Fruit fly (Drosophila melanogaster) whole organism, embryonic: ENCODE data around the gene CG43291.

Experiments
- BtbVII ChIP-seq: fragments of 200-800 bp; sonication (Bioruptor generic); optimal IDR thresholded peaks from 3 replicates; lab custom pipeline; 2017; ENCODE audit warnings: missing biosample characterization, mild to moderate bottlenecking, missing genetic modification characterization
- CG10543 ChIP-seq: fragments of 200-800 bp; sonication (Bioruptor generic); optimal IDR thresholded peaks from 3 replicates; lab custom pipeline; 2017; ENCODE audit warnings: missing biosample characterization, mild to moderate bottlenecking, missing genetic modification characterization, moderate library complexity
- CG11247 ChIP-seq: fragments of 200-800 bp; sonication (Bioruptor generic); IDR thresholded peaks from 2 replicates; pipeline ENCODE4 v1.3.6; 2022; ENCODE audit warnings: missing biosample characterization, missing genetic modification characterization
- CG11696 ChIP-seq: fragments of 200-800 bp; sonication (Bioruptor generic); IDR thresholded peaks from 2 replicates; pipeline ENCODE4 v1.3.6; 2022; ENCODE audit warnings: missing biosample characterization, missing genetic modification characterization
- CG12155 ChIP-seq: fragments of 200-800 bp; sonication (Bioruptor generic); optimal IDR thresholded peaks from 3 replicates; lab custom pipeline; 2016; ENCODE audit warnings: missing biosample characterization, missing genetic modification characterization
- CG12236 ChIP-seq: fragments of 200-800 bp; sonication (Bioruptor generic); optimal IDR thresholded peaks from 2 replicates; lab custom pipeline; 2016; ENCODE audit warnings: missing biosample characterization, missing genetic modification characterization
- CG1233 ChIP-seq: fragments of 200-800 bp; sonication (Bioruptor generic); optimal IDR thresholded peaks from 4 replicates; lab custom pipeline; 2018; ENCODE audit warnings: missing biosample characterization, mild to moderate bottlenecking, missing genetic modification characterization
- CG12942 ChIP-seq: fragments of 200-800 bp; sonication (Bioruptor generic); optimal IDR thresholded peaks from 3 replicates; lab custom pipeline; 2016; ENCODE audit warnings: missing biosample characterization, missing genetic modification characterization
- CG13287 ChIP-seq: fragments of 200-800 bp; sonication (Bioruptor generic); IDR thresholded peaks from 2 replicates; pipeline ENCODE4 v1.3.6; 2022; ENCODE audit warnings: missing biosample characterization, missing genetic modification characterization; ENCODE audit not compliant: partially characterized antibody
- CG18764 ChIP-seq: fragments of 200-800 bp; sonication (Bioruptor generic); optimal IDR thresholded peaks from 3 replicates; lab custom pipeline; 2016; ENCODE audit warnings: missing biosample characterization, missing genetic modification characterization
- CG30020 ChIP-seq: fragments of 200-800 bp; optimal IDR thresholded peaks from 2 replicates; lab custom pipeline; 2019; ENCODE audit warnings: missing biosample characterization, mild to moderate bottlenecking, missing genetic modification characterization, moderate library complexity
- CG30403 ChIP-seq: fragments of 200-800 bp; sonication (Bioruptor generic); optimal IDR thresholded peaks from 3 replicates; lab custom pipeline; 2016; ENCODE audit warnings: missing biosample characterization, missing genetic modification characterization
- CG5953 ChIP-seq: fragments of 200-800 bp; sonication (Bioruptor generic); IDR thresholded peaks from 2 replicates; pipeline ENCODE4 v1.3.6; 2022; ENCODE audit warnings: missing biosample characterization, missing genetic modification characterization
- CG6689 ChIP-seq: fragments of 200-800 bp; sonication (Bioruptor generic); IDR thresholded peaks from 2 replicates; pipeline ENCODE4 v1.3.6; 2022; ENCODE audit warnings: missing biosample characterization, missing genetic modification characterization
- CG6813 ChIP-seq: fragments of 200-800 bp; sonication (Bioruptor generic); optimal IDR thresholded peaks from 2 replicates; lab custom pipeline; 2017; ENCODE audit warnings: missing biosample characterization, missing genetic modification characterization, mild to moderate bottlenecking, moderate library complexity, missing genetic modification reagents
- CG7839 ChIP-seq: fragments of 200-800 bp; sonication (Bioruptor generic); optimal IDR thresholded peaks from 3 replicates; lab custom pipeline; 2018; ENCODE audit warnings: missing biosample characterization, mild to moderate bottlenecking, missing genetic modification characterization, moderate library complexity
- CG8089 ChIP-seq: fragments of 200-800 bp; sonication (Bioruptor generic); optimal IDR thresholded peaks from 3 replicates; lab custom pipeline; 2016; ENCODE audit warnings: missing biosample characterization, missing genetic modification characterization
- CG8290 ChIP-seq, 3 experiments: fragments of 200-800 bp; sonication (Bioruptor generic); optimal IDR thresholded peaks; 2 replicates each; lab custom pipeline; 2016 to 2019; ENCODE audit warnings: missing biosample characterization in 3 of 3, missing genetic modification characterization in 3 of 3, mild to moderate bottlenecking in 2 of 3, moderate library complexity in 1 of 3
- CG9609 ChIP-seq: fragments of 200-800 bp; sonication (Bioruptor generic); optimal IDR thresholded peaks from 3 replicates; lab custom pipeline; 2016; ENCODE audit warnings: missing biosample characterization, missing genetic modification characterization
- CG9932 ChIP-seq: fragments of 200-800 bp; sonication (Bioruptor generic); IDR thresholded peaks from 2 replicates; pipeline ENCODE4 v1.3.6; 2022; ENCODE audit warnings: missing biosample characterization, missing genetic modification characterization
- CTCF ChIP-seq: fragments of 200-800 bp; sonication (Bioruptor generic); optimal IDR thresholded peaks from 2 replicates; lab custom pipeline; 2017; ENCODE audit warnings: missing biosample characterization, mild to moderate bottlenecking, missing genetic modification characterization, moderate library complexity
- CkIIα-i1 ChIP-seq: fragments of 200-800 bp; sonication (Bioruptor generic); IDR thresholded peaks from 2 replicates; pipeline ENCODE4 v1.3.6; 2022; ENCODE audit warnings: missing biosample characterization, missing genetic modification characterization
- Dip3 ChIP-seq: fragments of 200-800 bp; sonication (Bioruptor generic); optimal IDR thresholded peaks from 3 replicates; lab custom pipeline; 2016; ENCODE audit warnings: missing biosample characterization, missing genetic modification characterization
- Fer1 ChIP-seq: fragments of 200-800 bp; sonication (Bioruptor generic); optimal IDR thresholded peaks from 2 replicates; lab custom pipeline; 2017; ENCODE audit warnings: missing biosample characterization, mild to moderate bottlenecking, missing genetic modification characterization
- Gug ChIP-seq: fragments of 200-800 bp; sonication (Bioruptor generic); IDR thresholded peaks from 4 replicates; pipeline ENCODE4 v1.3.6; 2022; ENCODE audit warnings: missing biosample characterization, missing genetic modification characterization
- Hmx ChIP-seq: fragments of 200-800 bp; sonication (Bioruptor generic); optimal IDR thresholded peaks from 2 replicates; lab custom pipeline; 2016; ENCODE audit warnings: missing biosample characterization, missing genetic modification characterization
- Pdp1 ChIP-seq, 2 experiments: fragments of 200-800 bp; sonication (Bioruptor generic); optimal IDR thresholded peaks; 3 replicates each; lab custom pipeline; 2016; ENCODE audit warnings: missing biosample characterization in 2 of 2, missing genetic modification characterization in 2 of 2, mild to moderate bottlenecking in 1 of 2, moderate library complexity in 1 of 2
- Rfx ChIP-seq: fragments of 200-800 bp; sonication (Bioruptor generic); IDR thresholded peaks from 2 replicates; pipeline ENCODE4 v1.3.6; 2022; ENCODE audit warnings: missing biosample characterization, missing genetic modification characterization
- Side ChIP-seq: fragments of 200-800 bp; sonication (Bioruptor generic); optimal IDR thresholded peaks from 2 replicates; lab custom pipeline; 2016; ENCODE audit warnings: missing biosample characterization, missing genetic modification characterization
- Six4 ChIP-seq: fragments of 200-800 bp; sonication (Bioruptor generic); optimal IDR thresholded peaks from 2 replicates; lab custom pipeline; 2016; ENCODE audit warnings: missing biosample characterization, missing genetic modification characterization
- Sox100B ChIP-seq: fragments of 200-800 bp; sonication (Bioruptor generic); optimal IDR thresholded peaks from 3 replicates; lab custom pipeline; 2018; ENCODE audit warnings: missing biosample characterization, mild to moderate bottlenecking, missing genetic modification characterization
- Sry-β ChIP-seq: fragments of 200-800 bp; sonication (Bioruptor generic); optimal IDR thresholded peaks from 2 replicates; lab custom pipeline; 2018; ENCODE audit warnings: missing biosample characterization, mild to moderate bottlenecking, missing genetic modification characterization, moderate library complexity
- ase ChIP-seq: fragments of 200-800 bp; sonication (Bioruptor generic); IDR thresholded peaks from 3 replicates; pipeline ENCODE4 v1.3.6; 2022; ENCODE audit warnings: missing biosample characterization, missing genetic modification characterization
- ash1 ChIP-seq: fragments of 200-800 bp; sonication (Bioruptor generic); optimal IDR thresholded peaks from 2 replicates; lab custom pipeline; 2018; ENCODE audit warnings: missing biosample characterization, mild to moderate bottlenecking, missing genetic modification characterization
- bsh ChIP-seq, 2 experiments: fragments of 200-800 bp; sonication (Bioruptor generic); optimal IDR thresholded peaks; 2 replicates each; lab custom pipeline; 2017 to 2018; ENCODE audit warnings: mild to moderate bottlenecking in 2 of 2, missing biosample characterization in 2 of 2, missing genetic modification characterization in 2 of 2, moderate library complexity in 1 of 2
- caup ChIP-seq: fragments of 200-800 bp; sonication (Bioruptor generic); optimal IDR thresholded peaks from 3 replicates; lab custom pipeline; 2017; ENCODE audit warnings: missing biosample characterization, mild to moderate bottlenecking, missing genetic modification characterization, moderate library complexity; ENCODE audit not compliant: severe bottlenecking
- ci ChIP-seq: fragments of 200-800 bp; sonication (Bioruptor generic); IDR thresholded peaks from 3 replicates; pipeline ENCODE4 v1.3.6; 2022; ENCODE audit warnings: missing biosample characterization, missing genetic modification characterization
- emc ChIP-seq: fragments of 200-800 bp; sonication (Bioruptor generic); optimal IDR thresholded peaks from 2 replicates; lab custom pipeline; 2016; ENCODE audit warnings: missing biosample characterization, missing genetic modification characterization
- gcm ChIP-seq: fragments of 200-800 bp; sonication (Bioruptor generic); optimal IDR thresholded peaks from 2 replicates; lab custom pipeline; 2019; ENCODE audit warnings: missing biosample characterization, mild to moderate bottlenecking, missing genetic modification characterization, moderate library complexity
- hbn ChIP-seq: fragments of 200-800 bp; sonication (Bioruptor generic); IDR thresholded peaks from 2 replicates; pipeline ENCODE4 v1.3.6; 2022; ENCODE audit warnings: missing biosample characterization, missing genetic modification characterization; ENCODE audit not compliant: partially characterized antibody
- her ChIP-seq: fragments of 200-800 bp; sonication (Bioruptor generic); optimal IDR thresholded peaks from 2 replicates; lab custom pipeline; 2016; ENCODE audit warnings: missing biosample characterization, missing genetic modification characterization
- hth ChIP-seq: fragments of >200 bp; optimal IDR thresholded peaks from 2 replicates; lab custom pipeline; 2017; ENCODE audit warnings: inconsistent platforms
- oc ChIP-seq: fragments of 200-800 bp; sonication (Bioruptor generic); optimal IDR thresholded peaks from 2 replicates; lab custom pipeline; 2018; ENCODE audit warnings: missing biosample characterization, mild to moderate bottlenecking, missing genetic modification characterization, moderate library complexity
- psq ChIP-seq: fragments of 200-800 bp; sonication (Bioruptor generic); optimal IDR thresholded peaks from 2 replicates; lab custom pipeline; 2017; ENCODE audit warnings: missing biosample characterization, missing genetic modification characterization
- salm ChIP-seq: fragments of 200-800 bp; sonication (Bioruptor generic); optimal IDR thresholded peaks from 2 replicates; lab custom pipeline; 2018; ENCODE audit warnings: missing biosample characterization, mild to moderate bottlenecking, missing genetic modification characterization
- slou ChIP-seq: fragments of 200-800 bp; sonication (Bioruptor generic); optimal IDR thresholded peaks from 3 replicates; lab custom pipeline; 2016; ENCODE audit warnings: missing biosample characterization, missing genetic modification characterization
- tin ChIP-seq: fragments of 200-800 bp; sonication (Bioruptor generic); optimal IDR thresholded peaks from 3 replicates; lab custom pipeline; 2016; ENCODE audit warnings: missing biosample characterization, missing genetic modification characterization
- toy ChIP-seq: fragments of 200-800 bp; sonication (Bioruptor generic); IDR thresholded peaks from 2 replicates; pipeline ENCODE4 v1.3.6; 2022; ENCODE audit warnings: missing biosample characterization, missing genetic modification characterization
- zen2 ChIP-seq: fragments of 200-800 bp; sonication (Bioruptor generic); IDR thresholded peaks from 3 replicates; pipeline ENCODE4 v1.3.6; 2022; ENCODE audit warnings: missing biosample characterization, missing genetic modification characterization; ENCODE audit not compliant: partially characterized antibody
- zf30C ChIP-seq: fragments of 200-800 bp; sonication (Bioruptor generic); optimal IDR thresholded peaks from 3 replicates; lab custom pipeline; 2018; ENCODE audit warnings: missing biosample characterization, mild to moderate bottlenecking, missing genetic modification characterization

The CG43291 gene

DNA sequence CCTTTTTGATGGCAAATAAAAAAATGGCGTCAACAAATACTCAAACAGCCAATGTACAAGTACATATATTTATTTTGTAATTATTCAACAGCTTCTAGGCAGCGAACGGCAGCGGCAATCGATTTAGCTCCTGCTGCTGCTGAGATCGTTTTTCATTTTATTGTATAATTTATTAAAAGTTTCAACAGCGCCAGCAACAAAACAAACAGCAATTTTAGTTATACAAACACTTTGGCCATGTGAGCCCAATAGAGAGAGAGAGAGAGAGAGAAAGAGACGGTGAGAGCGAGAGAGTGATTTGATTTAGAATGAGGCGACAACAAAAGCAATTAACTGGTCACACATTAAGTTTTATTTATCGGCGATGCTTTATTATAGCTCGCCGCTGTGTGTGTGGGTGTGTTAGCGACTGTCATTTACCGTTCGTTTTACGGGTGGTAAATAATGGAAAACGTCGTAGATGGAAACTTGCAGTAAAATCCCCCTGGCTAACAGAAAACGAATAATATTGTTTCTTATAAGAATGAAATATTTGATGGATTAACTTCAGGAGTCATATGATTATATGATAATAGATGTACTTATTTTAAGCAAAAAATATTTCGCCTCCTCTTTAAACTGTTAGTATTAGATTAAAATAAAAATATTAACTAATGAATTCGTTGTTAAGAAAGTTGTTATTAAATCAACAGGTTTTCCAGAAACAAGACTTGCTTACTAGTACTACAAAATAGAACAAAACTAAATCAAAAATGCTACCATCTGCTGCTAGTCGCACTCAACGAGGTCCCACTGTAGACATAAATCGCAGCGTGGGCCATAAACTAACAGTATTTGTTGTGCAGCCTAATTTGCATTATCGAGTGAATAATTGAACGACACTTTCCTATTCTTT lies 40.8 kb upstream of the CG43291 start (continued):
- TF ChIP-seq gcm (GFP tag; lab: Kevin White, UChicago) (no peak), ci (GFP tag; lab: Robert Waterston, UW) (no peak), CG12155 (GFP tag; lab: Kevin White, UChicago) (peak; percentile 5), hth (lab: Kevin White, UChicago) (no peak), Side (GFP tag; lab: Kevin White, UChicago) (peak; percentile 14), CG12942 (GFP tag; lab: Kevin White, UChicago) (no peak), Gug (GFP tag; lab: Robert Waterston, UW) (peak; percentile 36; the same call in 1 of the 4 replicates), CG6813 (GFP tag; lab: Kevin White, UChicago) (peak; percentile 16), Dip3 (GFP tag; lab: Kevin White, UChicago) (no peak), Sry-β (GFP tag; lab: Kevin White, UChicago) (no peak), caup (GFP tag; lab: Kevin White, UChicago) (peak; percentile 42), CG11247 (GFP tag; lab: Robert Waterston, UW) (no peak), her (GFP tag; lab: Kevin White, UChicago) (no peak), CTCF (no peak), BtbVII (GFP tag; lab: Kevin White, UChicago) (peak; percentile 58), Rfx (GFP tag; lab: Robert Waterston, UW) (no peak), CG7839 (tag; lab: Kevin White, UChicago) (peak; percentile 26), CG1233 (no peak), CG9609 (GFP tag; lab: Kevin White, UChicago) (no peak), CG5953 (GFP tag; lab: Robert Waterston, UW) (no peak), zen2 (GFP tag; lab: Robert Waterston, UW) (no peak), hbn (GFP tag; lab: Robert Waterston, UW) (no peak), CG8089 (GFP tag; lab: Kevin White, UChicago) (no peak), tin (no peak), bsh (GFP tag; optimal IDR thresholded peaks at IDR 0.05; lab: Kevin White, UChicago) (no peak), CG11696 (GFP tag; lab: Robert Waterston, UW) (no peak), ase (GFP tag; lab: Robert Waterston, UW) (no peak), Fer1 (GFP tag; lab: Kevin White, UChicago) (peak; percentile 8), Pdp1 (GFP tag; optimal IDR thresholded peaks at IDR 0.05; lab: Kevin White, UChicago) (peak; percentile 26 to 99), Hmx (GFP tag; lab: Kevin White, UChicago) (no peak), CG12236 (GFP tag; lab: Kevin White, UChicago) (no peak), salm (peak; percentile 1), slou (GFP tag; lab: Kevin White, UChicago) (no peak), CG30403 (GFP tag; lab: Kevin White, UChicago) (peak; percentile 25), CG8290 (GFP tag; optimal IDR thresholded peaks at IDR 0.05; lab: Kevin White, UChicago) (no peak), CG8290 (tag; optimal IDR thresholded peaks at IDR 0.05; lab: Kevin White, UChicago) (no peak), CG18764 (no peak), Six4 (no peak), CG10543 (GFP tag; lab: Kevin White, UChicago) (peak; percentile 66), Sox100B (GFP tag; lab: Kevin White, UChicago) (no peak), CG9932 (GFP tag; lab: Robert Waterston, UW) (no peak), CG13287 (GFP tag; lab: Robert Waterston, UW) (no peak), CkIIα-i1 (no peak), CG30020 (tag; lab: Kevin White, UChicago) (no peak), zf30C (GFP tag; lab: Kevin White, UChicago) (no peak), psq (GFP tag; lab: Kevin White, UChicago) (no peak), emc (GFP tag; lab: Kevin White, UChicago) (no peak), oc (tag; lab: Kevin White, UChicago) (no peak), toy (GFP tag; lab: Robert Waterston, UW) (no peak), CG6689 (GFP tag; lab: Robert Waterston, UW) (no peak), ash1 (no peak)
